Fruit fly (Drosophila melanogaster) whole organism, embryonic: ENCODE measurements around the gene CG4594.

Experiments used
- Asciz ChIP-seq: fragments of 200-800 bp; sonication (Bioruptor generic); optimal IDR thresholded peaks from 2 replicates; lab custom pipeline; 2017; ENCODE audit warnings: missing biosample characterization, mild to moderate bottlenecking, missing genetic modification characterization, missing genetic modification reagents
- C15 ChIP-seq: fragments of 200-800 bp; sonication (Bioruptor generic); IDR thresholded peaks from 3 replicates; pipeline ENCODE4 v1.3.6; 2022; ENCODE audit warnings: missing biosample characterization, missing genetic modification characterization
- CG1024 ChIP-seq: fragments of 200-800 bp; sonication (Bioruptor generic); IDR thresholded peaks from 2 replicates; pipeline ENCODE4 v1.3.6; 2022; ENCODE audit warnings: missing biosample characterization, missing genetic modification characterization
- CG11696 ChIP-seq: fragments of 200-800 bp; sonication (Bioruptor generic); IDR thresholded peaks from 2 replicates; pipeline ENCODE4 v1.3.6; 2022; ENCODE audit warnings: missing biosample characterization, missing genetic modification characterization
- CG12071 ChIP-seq: fragments of 200-800 bp; sonication (Bioruptor generic); optimal IDR thresholded peaks from 3 replicates; lab custom pipeline; 2018; ENCODE audit warnings: missing biosample characterization, mild to moderate bottlenecking, missing genetic modification characterization
- CG12155 ChIP-seq: fragments of 200-800 bp; sonication (Bioruptor generic); optimal IDR thresholded peaks from 3 replicates; lab custom pipeline; 2016; ENCODE audit warnings: missing biosample characterization, missing genetic modification characterization
- CG1233 ChIP-seq: fragments of 200-800 bp; sonication (Bioruptor generic); optimal IDR thresholded peaks from 4 replicates; lab custom pipeline; 2018; ENCODE audit warnings: missing biosample characterization, mild to moderate bottlenecking, missing genetic modification characterization
- CG12659 ChIP-seq: fragments of 200-800 bp; sonication (Bioruptor generic); optimal IDR thresholded peaks from 3 replicates; lab custom pipeline; 2017; ENCODE audit warnings: mild to moderate bottlenecking, missing biosample characterization, missing genetic modification reagents, missing genetic modification characterization
- CG14014 ChIP-seq: fragments of 200-800 bp; sonication (Bioruptor generic); IDR thresholded peaks from 2 replicates; pipeline ENCODE4 v1.3.6; 2022; ENCODE audit warnings: missing biosample characterization, missing genetic modification characterization
- CG14441 ChIP-seq: fragments of 200-800 bp; sonication (Bioruptor generic); IDR thresholded peaks from 2 replicates; pipeline ENCODE4 v1.3.6; 2022; ENCODE audit warnings: missing biosample characterization, missing genetic modification characterization
- CG15011 ChIP-seq: fragments of 200-800 bp; sonication (Bioruptor generic); optimal IDR thresholded peaks from 3 replicates; lab custom pipeline; 2018; ENCODE audit warnings: missing biosample characterization, mild to moderate bottlenecking, missing genetic modification characterization
- CG15514 ChIP-seq: fragments of 200-800 bp; sonication (Bioruptor generic); optimal IDR thresholded peaks from 3 replicates; lab custom pipeline; 2017; ENCODE audit warnings: missing biosample characterization, missing genetic modification characterization, mild to moderate bottlenecking, moderate library complexity, missing genetic modification reagents
- CG17328 ChIP-seq: fragments of 200-800 bp; sonication (Bioruptor generic); IDR thresholded peaks from 2 replicates; pipeline ENCODE4 v1.3.6; 2022; ENCODE audit warnings: missing biosample characterization, missing genetic modification characterization
- CG18599 ChIP-seq: fragments of 200-800 bp; sonication (Bioruptor generic); optimal IDR thresholded peaks from 3 replicates; lab custom pipeline; 2017; ENCODE audit warnings: missing biosample characterization, missing genetic modification characterization, mild to moderate bottlenecking, moderate library complexity, missing genetic modification reagents
- CG2202 ChIP-seq: fragments of 200-800 bp; sonication (Bioruptor generic); optimal IDR thresholded peaks from 2 replicates; lab custom pipeline; 2018; ENCODE audit warnings: missing biosample characterization, mild to moderate bottlenecking, missing genetic modification characterization
- CG30403 ChIP-seq: fragments of 200-800 bp; sonication (Bioruptor generic); optimal IDR thresholded peaks from 3 replicates; lab custom pipeline; 2016; ENCODE audit warnings: missing biosample characterization, missing genetic modification characterization
- CG3065 ChIP-seq: fragments of 200-800 bp; sonication (Bioruptor generic); optimal IDR thresholded peaks from 2 replicates; lab custom pipeline; 2016; ENCODE audit warnings: missing biosample characterization, missing genetic modification characterization
- CG31388 ChIP-seq: fragments of 200-800 bp; sonication (Bioruptor generic); optimal IDR thresholded peaks from 2 replicates; lab custom pipeline; 2016; ENCODE audit warnings: missing biosample characterization, missing genetic modification characterization
- CG34224 ChIP-seq: fragments of 200-800 bp; sonication (Bioruptor generic); IDR thresholded peaks from 3 replicates; pipeline ENCODE4 v1.3.6; 2022; ENCODE audit warnings: missing biosample characterization, missing genetic modification characterization; ENCODE audit not compliant: partially characterized antibody
- CG4282 ChIP-seq: fragments of 200-800 bp; sonication (Bioruptor generic); optimal IDR thresholded peaks from 2 replicates; lab custom pipeline; 2016; ENCODE audit warnings: missing biosample characterization, missing genetic modification characterization
- CG6272 ChIP-seq: fragments of 200-800 bp; sonication (Bioruptor generic); IDR thresholded peaks from 2 replicates; pipeline ENCODE4 v1.3.6; 2022; ENCODE audit warnings: missing biosample characterization, missing genetic modification characterization
- CG8388 ChIP-seq: fragments of 200-800 bp; sonication (Bioruptor generic); optimal IDR thresholded peaks from 2 replicates; lab custom pipeline; 2019; ENCODE audit warnings: missing biosample characterization, mild to moderate bottlenecking, missing genetic modification characterization, moderate library complexity
- CG9932 ChIP-seq: fragments of 200-800 bp; sonication (Bioruptor generic); IDR thresholded peaks from 2 replicates; pipeline ENCODE4 v1.3.6; 2022; ENCODE audit warnings: missing biosample characterization, missing genetic modification characterization
- Dref ChIP-seq: fragments of 200-800 bp; sonication (Bioruptor generic); IDR thresholded peaks from 2 replicates; pipeline ENCODE4 v1.3.6; 2022; ENCODE audit warnings: missing biosample characterization, missing genetic modification characterization
- H2.0 ChIP-seq: fragments of 200-800 bp; sonication (Bioruptor generic); IDR thresholded peaks from 2 replicates; pipeline ENCODE4 v1.3.6; 2022; ENCODE audit warnings: missing biosample characterization, missing genetic modification characterization
- HLH3B ChIP-seq: fragments of 200-800 bp; sonication (Bioruptor generic); IDR thresholded peaks from 2 replicates; pipeline ENCODE4 v1.3.6; 2022; ENCODE audit warnings: missing biosample characterization, missing genetic modification characterization
- HLHmδ ChIP-seq: fragments of 200-800 bp; sonication (Bioruptor generic); optimal IDR thresholded peaks from 2 replicates; lab custom pipeline; 2018; ENCODE audit warnings: missing biosample characterization, mild to moderate bottlenecking, missing genetic modification characterization, moderate library complexity
- Hey ChIP-seq: fragments of 200-800 bp; sonication (Bioruptor generic); optimal IDR thresholded peaks from 3 replicates; lab custom pipeline; 2018; ENCODE audit warnings: missing biosample characterization, mild to moderate bottlenecking, missing genetic modification characterization
- Hmr ChIP-seq: fragments of 200-800 bp; sonication (Bioruptor generic); optimal IDR thresholded peaks from 3 replicates; lab custom pipeline; 2017; ENCODE audit warnings: mild to moderate bottlenecking, missing biosample characterization, missing genetic modification reagents, missing genetic modification characterization
- Lhr ChIP-seq: fragments of 200-800 bp; sonication (Bioruptor generic); optimal IDR thresholded peaks from 3 replicates; lab custom pipeline; 2017; ENCODE audit warnings: mild to moderate bottlenecking, missing biosample characterization, missing genetic modification reagents, missing genetic modification characterization
- Mrtf ChIP-seq: fragments of 200-800 bp; sonication (Bioruptor generic); IDR thresholded peaks from 3 replicates; pipeline ENCODE4 v1.3.6; 2022; ENCODE audit warnings: missing biosample characterization, missing genetic modification characterization
- NC2β ChIP-seq: fragments of 200-800 bp; sonication (Bioruptor generic); optimal IDR thresholded peaks from 2 replicates; lab custom pipeline; 2016; ENCODE audit warnings: missing biosample characterization, missing genetic modification characterization
- Opbp ChIP-seq: fragments of 200-800 bp; sonication (Bioruptor generic); IDR thresholded peaks from 3 replicates; pipeline ENCODE4 v1.3.6; 2022; ENCODE audit warnings: missing biosample characterization, missing genetic modification characterization; ENCODE audit not compliant: partially characterized antibody
- Side ChIP-seq: fragments of 200-800 bp; sonication (Bioruptor generic); optimal IDR thresholded peaks from 2 replicates; lab custom pipeline; 2016; ENCODE audit warnings: missing biosample characterization, missing genetic modification characterization
- Ssrp ChIP-seq: fragments of 200-800 bp; sonication (Bioruptor generic); optimal IDR thresholded peaks from 2 replicates; lab custom pipeline; 2018; ENCODE audit warnings: missing biosample characterization, mild to moderate bottlenecking, missing genetic modification characterization, moderate library complexity
- Taf1 ChIP-seq: fragments of 200-800 bp; sonication (Bioruptor generic); IDR thresholded peaks from 2 replicates; pipeline ENCODE4 v1.3.6; 2022; ENCODE audit warnings: missing biosample characterization, missing genetic modification characterization
- ac ChIP-seq: fragments of 200-800 bp; sonication (Bioruptor generic); optimal IDR thresholded peaks from 3 replicates; lab custom pipeline; 2017; ENCODE audit warnings: missing biosample characterization, mild to moderate bottlenecking, missing genetic modification characterization
- bbx ChIP-seq: fragments of 200-800 bp; sonication (Bioruptor generic); IDR thresholded peaks from 2 replicates; pipeline ENCODE4 v1.3.6; 2022; ENCODE audit warnings: missing biosample characterization, missing genetic modification characterization; ENCODE audit not compliant: partially characterized antibody
- bigmax ChIP-seq: fragments of 200-800 bp; sonication (Bioruptor generic); optimal IDR thresholded peaks from 2 replicates; lab custom pipeline; 2018; ENCODE audit warnings: missing biosample characterization, mild to moderate bottlenecking, missing genetic modification characterization
- crc ChIP-seq: fragments of 200-800 bp; sonication (Bioruptor generic); optimal IDR thresholded peaks from 2 replicates; lab custom pipeline; 2016; ENCODE audit warnings: missing biosample characterization, missing genetic modification characterization
- dmrt99B ChIP-seq: fragments of 200-800 bp; sonication (Bioruptor generic); optimal IDR thresholded peaks from 2 replicates; lab custom pipeline; 2018; ENCODE audit warnings: missing biosample characterization, mild to moderate bottlenecking, missing genetic modification characterization, moderate library complexity
- ftz-f1 ChIP-seq: fragments of 200-800 bp; sonication (Bioruptor generic); optimal IDR thresholded peaks from 2 replicates; lab custom pipeline; 2016; ENCODE audit warnings: missing biosample characterization, missing genetic modification characterization
- fu2 ChIP-seq: fragments of 200-800 bp; sonication (Bioruptor generic); optimal IDR thresholded peaks from 2 replicates; lab custom pipeline; 2016; ENCODE audit warnings: missing biosample characterization, missing genetic modification characterization
- gfzf ChIP-seq: fragments of 200-800 bp; sonication (Bioruptor generic); optimal IDR thresholded peaks from 2 replicates; lab custom pipeline; 2016; ENCODE audit warnings: missing biosample characterization, mild to moderate bottlenecking, missing genetic modification characterization, moderate library complexity
- gt ChIP-seq: fragments of 200-800 bp; sonication (Bioruptor generic); IDR thresholded peaks from 2 replicates; pipeline ENCODE4 v1.3.6; 2022; ENCODE audit warnings: missing biosample characterization, missing genetic modification characterization
- h ChIP-seq: fragments of >200 bp; optimal IDR thresholded peaks from 2 replicates; lab custom pipeline; 2017
- otp ChIP-seq: fragments of 200-800 bp; sonication (Bioruptor generic); IDR thresholded peaks from 3 replicates; pipeline ENCODE4, ENCODE4 v1.3.6; 2022; ENCODE audit warnings: missing biosample characterization, missing genetic modification characterization
- pfk ChIP-seq: fragments of 200-800 bp; sonication (Bioruptor generic); optimal IDR thresholded peaks from 2 replicates; lab custom pipeline; 2018; ENCODE audit warnings: missing biosample characterization, mild to moderate bottlenecking, missing genetic modification characterization, moderate library complexity
- sim ChIP-seq: fragments of 200-800 bp; sonication (Bioruptor generic); IDR thresholded peaks from 2 replicates; pipeline ENCODE4 v1.3.6; 2022; ENCODE audit warnings: missing biosample characterization, missing genetic modification characterization
- so ChIP-seq: fragments of 200-800 bp; sonication (Bioruptor generic); IDR thresholded peaks from 3 replicates; pipeline ENCODE4 v1.3.6; 2022; ENCODE audit warnings: missing biosample characterization, missing genetic modification characterization
- vfl ChIP-seq: fragments of 200-800 bp; sonication (Bioruptor generic); optimal IDR thresholded peaks from 2 replicates; lab custom pipeline; 2016; ENCODE audit warnings: missing biosample characterization, missing genetic modification characterization
- zf30C ChIP-seq: fragments of 200-800 bp; sonication (Bioruptor generic); optimal IDR thresholded peaks from 3 replicates; lab custom pipeline; 2018; ENCODE audit warnings: missing biosample characterization, mild to moderate bottlenecking, missing genetic modification characterization

CG4594 gene

dm6 chr2L:9887856-9888269 is 32.1 kb upstream of the CG4594 start, which contains the start of gene Fkbp59 (continued):
- TF ChIP-seq CG31388 (GFP tag; lab: Kevin White, UChicago), result no peak
- TF ChIP-seq CG6272, result no peak
- TF ChIP-seq CG8388 (GFP tag; lab: Kevin White, UChicago), result no peak
- no peak for TF ChIP-seq h
- TF ChIP-seq ftz-f1 (GFP tag; lab: Kevin White, UChicago), result no peak
- TF ChIP-seq bbx (GFP tag; lab: Robert Waterston, UW), result peak; percentile 82
- TF ChIP-seq CG3065 (GFP tag; lab: Kevin White, UChicago), result no peak
- no peak for TF ChIP-seq CG4282
- peak; percentile 40; the same call in 1 of the 2 replicates for TF ChIP-seq Dref (GFP tag; lab: Robert Waterston, UW)
- peak; percentile 58; the same call in 2 of the 3 replicates for TF ChIP-seq Opbp (GFP tag; lab: Robert Waterston, UW)
- no peak for TF ChIP-seq CG1233 (GFP tag; lab: Kevin White, UChicago)
- TF ChIP-seq HLHmδ, result no peak
- no peak for TF ChIP-seq bigmax (GFP tag; lab: Kevin White, UChicago)
- no peak for TF ChIP-seq CG11696 (GFP tag; lab: Robert Waterston, UW)
- no peak for TF ChIP-seq gt (GFP tag; lab: Robert Waterston, UW)
- no peak for TF ChIP-seq NC2β
- no peak for TF ChIP-seq CG1024 (GFP tag; lab: Robert Waterston, UW)
- TF ChIP-seq zf30C (GFP tag; lab: Kevin White, UChicago), result no peak
- peak; percentile 33 for TF ChIP-seq CG15514 (GFP tag; lab: Kevin White, UChicago)
- TF ChIP-seq Ssrp (tag; lab: Kevin White, UChicago), result no peak
- TF ChIP-seq Mrtf (GFP tag; lab: Robert Waterston, UW), result no peak
- TF ChIP-seq CG17328 (GFP tag; lab: Robert Waterston, UW), result no peak
- no peak for TF ChIP-seq fu2 (GFP tag; lab: Kevin White, UChicago)
- TF ChIP-seq otp (GFP tag; lab: Robert Waterston, UW), result no peak
- TF ChIP-seq HLH3B (GFP tag; lab: Robert Waterston, UW), result no peak
- peak; percentile 21; the same call in 1 of the 3 replicates for TF ChIP-seq CG34224
- TF ChIP-seq H2.0 (GFP tag; lab: Robert Waterston, UW), result no peak
- TF ChIP-seq vfl (GFP tag; lab: Kevin White, UChicago), result no peak
- TF ChIP-seq dmrt99B (tag; lab: Kevin White, UChicago), result no peak
- no peak for TF ChIP-seq CG9932
- no peak for TF ChIP-seq CG2202 (tag; lab: Kevin White, UChicago)
- TF ChIP-seq CG30403, result no peak
- no peak for TF ChIP-seq CG15011
- no peak for TF ChIP-seq crc (GFP tag; lab: Kevin White, UChicago)
- peak; percentile 58 for TF ChIP-seq Lhr (GFP tag; lab: Kevin White, UChicago)
- TF ChIP-seq ac (GFP tag; lab: Kevin White, UChicago), result no peak
- TF ChIP-seq sim (GFP tag; lab: Robert Waterston, UW), result no peak
- no peak for TF ChIP-seq CG18599 (GFP tag; lab: Kevin White, UChicago)
- no peak for TF ChIP-seq CG12155 (GFP tag; lab: Kevin White, UChicago)
- no peak for TF ChIP-seq CG14441
- TF ChIP-seq CG12071 (GFP tag; lab: Kevin White, UChicago), result no peak
- TF ChIP-seq Hey (tag; lab: Kevin White, UChicago), result no peak
- no peak for TF ChIP-seq pfk (GFP tag; lab: Kevin White, UChicago)
- TF ChIP-seq Hmr (GFP tag; lab: Kevin White, UChicago), result peak; percentile 48
- no peak for TF ChIP-seq C15 (GFP tag; lab: Robert Waterston, UW)
- no peak for TF ChIP-seq Asciz (GFP tag; lab: Kevin White, UChicago)
- TF ChIP-seq Side (GFP tag; lab: Kevin White, UChicago), result no peak
- TF ChIP-seq CG12659, result peak; percentile 37
- TF ChIP-seq CG14014, result no peak
- TF ChIP-seq gfzf (GFP tag; lab: Kevin White, UChicago), result peak; percentile 85
- TF ChIP-seq so (GFP tag; lab: Robert Waterston, UW), result no peak
- TF ChIP-seq Taf1 (GFP tag; lab: Robert Waterston, UW), result no peak
